Worm (Caenorhabditis elegans) whole organism, L2 larva: ENCODE measurements around the gene T24D5.3.

ENCODE experiments used
- C34F6.9 ChIP-seq: fragments of 150-350 bp; optimal IDR thresholded peaks from 2 replicates; lab custom pipeline; 2014; ENCODE audit warnings: missing biosample characterization, missing genetic modification characterization
- R02D3.7 ChIP-seq: fragments of 150-350 bp; optimal IDR thresholded peaks from 2 replicates; lab custom pipeline; 2014; ENCODE audit warnings: missing biosample characterization, missing genetic modification characterization
- Y55F3AM.14 ChIP-seq: fragments of 200-800 bp; sonication (Bioruptor generic); optimal IDR thresholded peaks from 2 replicates; lab custom pipeline; 2018; ENCODE audit warnings: mild to moderate bottlenecking, missing genetic modification characterization, missing compliant biosample characterization
- ZK546.5 ChIP-seq: sonication (generic microtip); optimal IDR thresholded peaks from 2 replicates; lab custom pipeline; 2017; ENCODE audit warnings: missing biosample characterization, missing genetic modification characterization
- alr-1 ChIP-seq: fragments of 150-350 bp; optimal IDR thresholded peaks from 2 replicates; lab custom pipeline; 2014; ENCODE audit warnings: missing biosample characterization, missing genetic modification characterization
- aly-2 ChIP-seq: fragments of 150-350 bp; optimal IDR thresholded peaks from 2 replicates; lab custom pipeline; 2014; ENCODE audit warnings: missing biosample characterization, missing genetic modification characterization
- ama-1 ChIP-seq: fragments of 150-350 bp; optimal IDR thresholded peaks from 2 replicates; lab custom pipeline; 2018; ENCODE audit warnings: inconsistent platforms
- ceh-82 ChIP-seq: fragments of 150-350 bp; optimal IDR thresholded peaks from 2 replicates; lab custom pipeline; 2014; ENCODE audit warnings: missing biosample characterization, missing genetic modification characterization
- crh-2 ChIP-seq: sonication (generic microtip); optimal IDR thresholded peaks from 2 replicates; lab custom pipeline; 2017; ENCODE audit warnings: missing biosample characterization, missing genetic modification characterization
- egl-27 ChIP-seq: sonication (generic microtip); optimal IDR thresholded peaks from 3 replicates; lab custom pipeline; 2017; ENCODE audit warnings: missing biosample characterization, missing genetic modification reagents, missing genetic modification characterization
- elt-3 ChIP-seq: sonication (generic microtip); optimal IDR thresholded peaks from 2 replicates; lab custom pipeline; 2017; ENCODE audit warnings: missing biosample characterization, missing genetic modification characterization
- fos-1 ChIP-seq: fragments of 150-350 bp; optimal IDR thresholded peaks from 2 replicates; lab custom pipeline; 2014; ENCODE audit warnings: missing biosample characterization, missing genetic modification characterization
- gmeb-1 ChIP-seq: fragments of 150-350 bp; optimal IDR thresholded peaks from 2 replicates; lab custom pipeline; 2014; ENCODE audit warnings: missing biosample characterization, missing genetic modification characterization
- lin-11 ChIP-seq: fragments of 150-350 bp; sonication (generic microtip); optimal IDR thresholded peaks from 2 replicates; lab custom pipeline; 2014; ENCODE audit warnings: missing biosample characterization, missing genetic modification characterization, inconsistent platforms, mixed read lengths
- lin-13 ChIP-seq: fragments of 150-350 bp; optimal IDR thresholded peaks from 2 replicates; lab custom pipeline; 2014; ENCODE audit warnings: missing biosample characterization, missing genetic modification reagents, missing genetic modification characterization
- lin-39 ChIP-seq: fragments of 150-350 bp; optimal IDR thresholded peaks from 2 replicates; lab custom pipeline; 2014; ENCODE audit warnings: missing biosample characterization, missing genetic modification reagents, missing genetic modification characterization
- lsy-2 ChIP-seq, 2 experiments: fragments of 150-350 bp in 1 of 2; sonication (generic microtip) in 1 of 2; optimal IDR thresholded peaks; 2 replicates each; lab custom pipeline; 2014 to 2017; ENCODE audit warnings: missing biosample characterization in 2 of 2, missing genetic modification characterization in 2 of 2
- mab-5 ChIP-seq: fragments of 150-350 bp; optimal IDR thresholded peaks from 2 replicates; lab custom pipeline; 2014; ENCODE audit warnings: missing biosample characterization, missing genetic modification characterization
- mbf-1 ChIP-seq: sonication (generic microtip); optimal IDR thresholded peaks from 2 replicates; lab custom pipeline; 2017; ENCODE audit warnings: missing biosample characterization, missing genetic modification characterization
- mdl-1 ChIP-seq, 2 experiments: fragments of 150-350 bp in 1 of 2; sonication (generic microtip) in 1 of 2; optimal IDR thresholded peaks; 2 replicates each; lab custom pipeline; 2017; ENCODE audit warnings: missing biosample characterization in 2 of 2, missing genetic modification characterization in 2 of 2
- nhr-11 ChIP-seq: fragments of 150-350 bp; optimal IDR thresholded peaks from 2 replicates; lab custom pipeline; 2014; ENCODE audit warnings: missing biosample characterization, missing genetic modification characterization
- nhr-12 ChIP-seq: fragments of 150-350 bp; optimal IDR thresholded peaks from 2 replicates; lab custom pipeline; 2014; ENCODE audit warnings: missing biosample characterization, missing genetic modification characterization
- nhr-129 ChIP-seq: fragments of 150-350 bp; optimal IDR thresholded peaks from 2 replicates; lab custom pipeline; 2014; ENCODE audit warnings: missing biosample characterization, missing genetic modification characterization
- nhr-21 ChIP-seq: fragments of 150-350 bp; optimal IDR thresholded peaks from 2 replicates; lab custom pipeline; 2014; ENCODE audit warnings: missing biosample characterization, missing genetic modification characterization
- nhr-23 ChIP-seq: fragments of 150-350 bp; optimal IDR thresholded peaks from 2 replicates; lab custom pipeline; 2014; ENCODE audit warnings: missing biosample characterization, missing genetic modification reagents, missing genetic modification characterization
- nhr-237 ChIP-seq: fragments of 150-350 bp; optimal IDR thresholded peaks from 2 replicates; lab custom pipeline; 2014; ENCODE audit warnings: missing biosample characterization, missing genetic modification characterization
- nhr-25 ChIP-seq: fragments of 150-350 bp; sonication (generic microtip); optimal IDR thresholded peaks from 3 replicates; lab custom pipeline; 2014; ENCODE audit warnings: missing biosample characterization, missing genetic modification characterization
- nhr-6 ChIP-seq: fragments of 150-350 bp; optimal IDR thresholded peaks from 2 replicates; lab custom pipeline; 2014; ENCODE audit warnings: missing biosample characterization, missing genetic modification characterization
- nhr-77 ChIP-seq: fragments of 150-350 bp; optimal IDR thresholded peaks from 2 replicates; lab custom pipeline; 2014; ENCODE audit warnings: missing biosample characterization, missing genetic modification characterization
- sem-4 ChIP-seq: fragments of 150-350 bp; optimal IDR thresholded peaks from 2 replicates; lab custom pipeline; 2014; ENCODE audit warnings: missing biosample characterization, missing genetic modification reagents, missing genetic modification characterization
- skn-1 ChIP-seq: sonication (generic microtip); optimal IDR thresholded peaks from 2 replicates; lab custom pipeline; 2017; ENCODE audit warnings: missing biosample characterization, missing genetic modification characterization
- sma-3 ChIP-seq: sonication (generic microtip); optimal IDR thresholded peaks from 2 replicates; lab custom pipeline; 2016; ENCODE audit warnings: missing genetic modification reagents, missing genetic modification characterization, missing compliant biosample characterization
- sma-9 ChIP-seq, 2 experiments: fragments of 150-350 bp in 1 of 2; sonication (generic microtip) in 1 of 2; optimal IDR thresholded peaks; 2 replicates each; lab custom pipeline; 2014 to 2016; ENCODE audit warnings: missing genetic modification characterization in 2 of 2, mild to moderate bottlenecking in 1 of 2, missing biosample characterization in 1 of 2, missing compliant biosample characterization in 1 of 2, missing genetic modification reagents in 1 of 2, moderate library complexity in 1 of 2
- snpc-4 ChIP-seq: fragments of 150-350 bp; optimal IDR thresholded peaks from 2 replicates; lab custom pipeline; 2014; ENCODE audit warnings: missing biosample characterization, missing genetic modification characterization
- unc-39 ChIP-seq: fragments of 150-350 bp; optimal IDR thresholded peaks from 2 replicates; lab custom pipeline; 2014; ENCODE audit warnings: missing biosample characterization, missing genetic modification characterization
- unc-55 ChIP-seq: fragments of 150-350 bp; sonication (generic microtip); optimal IDR thresholded peaks from 3 replicates; lab custom pipeline; 2014; ENCODE audit warnings: missing biosample characterization, missing genetic modification reagents, missing genetic modification characterization
- unc-62 ChIP-seq: fragments of 150-350 bp; optimal IDR thresholded peaks from 2 replicates; lab custom pipeline; 2014; ENCODE audit warnings: missing biosample characterization, missing genetic modification reagents, missing genetic modification characterization
- zag-1 ChIP-seq: fragments of 150-350 bp; optimal IDR thresholded peaks from 2 replicates; lab custom pipeline; 2014; ENCODE audit warnings: missing biosample characterization, missing genetic modification characterization
- ztf-1 ChIP-seq: fragments of 200-800 bp; sonication (Bioruptor generic); conservative IDR thresholded peaks from 2 replicates; pipeline ENCODE4 v1.3.6; 2022; ENCODE audit warnings: missing genetic modification characterization, missing compliant biosample characterization
- ztf-11 ChIP-seq: sonication (generic microtip); optimal IDR thresholded peaks from 2 replicates; lab custom pipeline; 2017; ENCODE audit warnings: missing biosample characterization, missing genetic modification characterization

T24D5.3 gene

ce11 chrX:12618447-12618846 lies 38.6 kb downstream of the T24D5.3 start:
- TF ChIP-seq zag-1: no peak
- TF ChIP-seq sem-4: no peak
- TF ChIP-seq nhr-23 (tag; lab: Kevin White, UChicago): no peak
- TF ChIP-seq nhr-12: no peak
- TF ChIP-seq ztf-1: no peak
- no peak for TF ChIP-seq R02D3.7
- TF ChIP-seq nhr-21: no peak
- TF ChIP-seq mbf-1 (tag; lab: Kevin White, UChicago): no peak
- TF ChIP-seq C34F6.9 (tag; lab: Kevin White, UChicago): no peak
- TF ChIP-seq nhr-129 (tag; lab: Kevin White, UChicago): no peak
- no peak for TF ChIP-seq ZK546.5 (tag; lab: Kevin White, UChicago)
- no peak for TF ChIP-seq ztf-11 (tag; lab: Kevin White, UChicago)

ce11 chrX:12619165-12619564 lies 39.3 kb downstream of the T24D5.3 start, which contains the start of gene R09A8.2:
Gene R09A8.2 (plus strand): TSS chrX:12619465.
- no peak for TF ChIP-seq C34F6.9 (tag; lab: Kevin White, UChicago)
- no peak for TF ChIP-seq nhr-12
- TF ChIP-seq mdl-1 (tag; optimal IDR thresholded peaks at IDR 0.05; lab: Kevin White, UChicago): no peak
- no peak for TF ChIP-seq sem-4
- TF ChIP-seq lin-11 (tag; lab: Kevin White, UChicago): no peak
- TF ChIP-seq skn-1 (tag; lab: Kevin White, UChicago): no peak
- TF ChIP-seq unc-55: no peak
- no peak for TF ChIP-seq ama-1 (lab: Kevin White, UChicago)
- TF ChIP-seq elt-3 (tag; lab: Kevin White, UChicago): no peak
- no peak for TF ChIP-seq alr-1 (tag; lab: Kevin White, UChicago)
- TF ChIP-seq ceh-82 (tag; lab: Kevin White, UChicago): no peak
- no peak for TF ChIP-seq aly-2 (tag; lab: Kevin White, UChicago)
- TF ChIP-seq egl-27: no peak
- TF ChIP-seq lin-13 (GFP tag; lab: Kevin White, UChicago): no peak
- TF ChIP-seq snpc-4: no peak
- no peak for TF ChIP-seq nhr-25 (tag; lab: Kevin White, UChicago)
- no peak for TF ChIP-seq crh-2 (tag; lab: Kevin White, UChicago)

ce11 chrX:12620310-12620709 lies 40.4 kb downstream of the T24D5.3 start:
- TF ChIP-seq nhr-21 (no peak), lin-39 (no peak)

- peak; percentile 25 for TF ChIP-seq nhr-129 (tag; lab: Kevin White, UChicago)
- no peak for TF ChIP-seq unc-62 (GFP tag; lab: Kevin White, UChicago)
- TF ChIP-seq snpc-4: no peak
- TF ChIP-seq nhr-6: no peak
- TF ChIP-seq lsy-2 (tag; optimal IDR thresholded peaks at IDR 0.05; lab: Kevin White, UChicago): no peak
- no peak for TF ChIP-seq mab-5 (tag; lab: Kevin White, UChicago)
- TF ChIP-seq elt-3 (tag; lab: Kevin White, UChicago): no peak
- TF ChIP-seq egl-27: no peak
- no peak for TF ChIP-seq ZK546.5 (tag; lab: Kevin White, UChicago)
- TF ChIP-seq ztf-1: no peak
- no peak for TF ChIP-seq R02D3.7
- TF ChIP-seq unc-39 (tag; lab: Kevin White, UChicago): no peak
- TF ChIP-seq fos-1 (tag; lab: Kevin White, UChicago): peak; percentile 94
- TF ChIP-seq gmeb-1 (tag; lab: Kevin White, UChicago): peak; percentile 22
- TF ChIP-seq Y55F3AM.14 (GFP tag; lab: Kevin White, UChicago): no peak
- TF ChIP-seq skn-1 (tag; lab: Kevin White, UChicago): no peak
- TF ChIP-seq crh-2 (tag; lab: Kevin White, UChicago): peak; percentile 59
- TF ChIP-seq sem-4: no peak
- no peak for TF ChIP-seq lin-13 (GFP tag; lab: Kevin White, UChicago)
- no peak for TF ChIP-seq unc-55
- no peak for TF ChIP-seq ztf-11 (tag; lab: Kevin White, UChicago)
- TF ChIP-seq nhr-25 (tag; lab: Kevin White, UChicago): no peak
- no peak for TF ChIP-seq nhr-11 (tag; lab: Kevin White, UChicago)
- TF ChIP-seq sma-3: peak; percentile 55
- TF ChIP-seq nhr-21: peak; percentile 38
- peak; percentile 92 for TF ChIP-seq sma-9 (GFP tag; optimal IDR thresholded peaks at IDR 0.05; lab: Kevin White, UChicago)
- no peak for TF ChIP-seq sma-9 (tag; optimal IDR thresholded peaks at IDR 0.05; lab: Kevin White, UChicago)
- no peak for TF ChIP-seq mdl-1 (tag; optimal IDR thresholded peaks at IDR 0.05; lab: Kevin White, UChicago)
- no peak for TF ChIP-seq nhr-23 (tag; lab: Kevin White, UChicago)
- no peak for TF ChIP-seq nhr-77 (tag; lab: Kevin White, UChicago)
- no peak for TF ChIP-seq nhr-237 (tag; lab: Kevin White, UChicago)
Measured at ce11 chrX:12627797-12628196, 47.9 kb downstream of the T24D5.3 start.
